Fruit fly (Drosophila melanogaster): ENCODE results near the gene AhcyL2.

The AhcyL2 gene

dm6 chr3R:16985547-16985946 lies 3.6 kb upstream of the AhcyL2 start (continued):
- TF ChIP-seq CG14965 (GFP tag; optimal IDR thresholded peaks at IDR 0.05; ENCODE audit: borderline replicate concordance) (no peak), grn (GFP tag; optimal IDR thresholded peaks at IDR 0.05) (no peak), hkb (optimal IDR thresholded peaks at IDR 0.05) (no peak), hkb (GFP tag; IDR thresholded peaks at IDR 0.05) (peak; percentile 27; the same call in 1 of the 2 replicates), CG15601 (tag; optimal IDR thresholded peaks at IDR 0.05) (no peak), rib (GFP tag; IDR thresholded peaks at IDR 0.05) (no peak), gsb (GFP tag; IDR thresholded peaks at IDR 0.05) (0 out of 2 replicates have a peak, but pooled peaks have one; percentile 14), Ptx1 (GFP tag; IDR thresholded peaks at IDR 0.05) (peak; percentile 26; the same call in 1 of the 2 replicates), slbo (GFP tag; IDR thresholded peaks at IDR 0.05) (peak; percentile 49; the same call in 1 of the 2 replicates), prd (optimal IDR thresholded peaks at IDR 0.05) (no peak), prd (GFP tag; IDR thresholded peaks at IDR 0.05) (peak; percentile 37; the same call in 1 of the 3 replicates)

- TF ChIP-seq CG15601 (tag; optimal IDR thresholded peaks at IDR 0.05) (peak; percentile 98), CG2120 (GFP tag; optimal IDR thresholded peaks at IDR 0.05) (no peak), Ets65A (GFP tag) (no peak), CTCF (GFP tag; optimal IDR thresholded peaks at IDR 0.05) (peak; percentile 20), CG2199 (GFP tag; IDR thresholded peaks at IDR 0.05) (peak; percentile 13; the same call in 1 of the 3 replicates)
These were observed 2.3 kb upstream of the AhcyL2 start for dm6 chr3R:16984221-16984620.

- TF ChIP-seq seq (GFP tag; IDR thresholded peaks at IDR 0.05) (peak; percentile 94), MESR4 (GFP tag; optimal IDR thresholded peaks at IDR 0.05) (no peak), CG15269 (tag; optimal IDR thresholded peaks at IDR 0.05) (no peak), chinmo (GFP tag; IDR thresholded peaks at IDR 0.05; ENCODE audit: partially characterized antibody) (0 out of 4 replicates have a peak, but pooled peaks have one; percentile 13), zfh1 (GFP tag; IDR thresholded peaks at IDR 0.05) (0 out of 3 replicates have a peak, but pooled peaks have one; percentile 30), unpg (GFP tag; optimal IDR thresholded peaks at IDR 0.05) (no peak), gro (GFP tag; optimal IDR thresholded peaks at IDR 0.05) (no peak), Nf-YB (GFP tag; optimal IDR thresholded peaks at IDR 0.05) (peak; percentile 96), fru (optimal IDR thresholded peaks at IDR 0.05) (no peak), CG17912 (GFP tag; optimal IDR thresholded peaks at IDR 0.05) (no peak), Ets65A (GFP tag) (peak; percentile 23), CG17612 (GFP tag; IDR thresholded peaks at IDR 0.05) (no peak), Nf-YC (tag; optimal IDR thresholded peaks at IDR 0.05) (peak; percentile 96), CG32532 (GFP tag; IDR thresholded peaks at IDR 0.05) (no peak), Rfx (GFP tag; IDR thresholded peaks at IDR 0.05) (peak; percentile 12; the same call in 1 of the 2 replicates), tin (GFP tag; optimal IDR thresholded peaks at IDR 0.05) (no peak), CG6254 (GFP tag; optimal IDR thresholded peaks at IDR 0.05) (no peak), maf-S (GFP tag; optimal IDR thresholded peaks at IDR 0.05) (no peak), CG10147 (GFP tag; optimal IDR thresholded peaks at IDR 0.05) (no peak), CG2875 (GFP tag; optimal IDR thresholded peaks at IDR 0.05) (no peak), CG4282 (GFP tag; optimal IDR thresholded peaks at IDR 0.05) (no peak), abd-A (tag; optimal IDR thresholded peaks at IDR 0.05) (peak; percentile 75), peb (GFP tag; IDR thresholded peaks at IDR 0.05) (no peak), Camta (GFP tag; optimal IDR thresholded peaks at IDR 0.05) (no peak), Med (GFP tag) (peak; percentile 45)
These were observed 1.0 kb upstream of the AhcyL2 start for dm6 chr3R:16983001-16983400.

All from whole organism, embryonic.